Worm (Caenorhabditis elegans) whole organism, L2 larva: Measurements from ENCODE around the gene clec-163.

Source experiments
- C34F6.9 ChIP-seq: fragments of 150-350 bp; optimal IDR thresholded peaks from 2 replicates; lab custom pipeline; 2014; ENCODE audit warnings: missing biosample characterization, missing genetic modification characterization
- F13H6.1 ChIP-seq: sonication (generic microtip); optimal IDR thresholded peaks from 2 replicates; lab custom pipeline; 2016; ENCODE audit warnings: missing genetic modification characterization, missing compliant biosample characterization
- R02D3.7 ChIP-seq: fragments of 150-350 bp; optimal IDR thresholded peaks from 2 replicates; lab custom pipeline; 2014; ENCODE audit warnings: missing biosample characterization, missing genetic modification characterization
- Y55F3AM.14 ChIP-seq: fragments of 200-800 bp; sonication (Bioruptor generic); optimal IDR thresholded peaks from 2 replicates; lab custom pipeline; 2018; ENCODE audit warnings: mild to moderate bottlenecking, missing genetic modification characterization, missing compliant biosample characterization
- ZK546.5 ChIP-seq: sonication (generic microtip); optimal IDR thresholded peaks from 2 replicates; lab custom pipeline; 2017; ENCODE audit warnings: missing biosample characterization, missing genetic modification characterization
- alr-1 ChIP-seq: fragments of 150-350 bp; optimal IDR thresholded peaks from 2 replicates; lab custom pipeline; 2014; ENCODE audit warnings: missing biosample characterization, missing genetic modification characterization
- aly-2 ChIP-seq: fragments of 150-350 bp; optimal IDR thresholded peaks from 2 replicates; lab custom pipeline; 2014; ENCODE audit warnings: missing biosample characterization, missing genetic modification characterization
- ama-1 ChIP-seq: fragments of 150-350 bp; optimal IDR thresholded peaks from 2 replicates; lab custom pipeline; 2018; ENCODE audit warnings: inconsistent platforms
- blmp-1 ChIP-seq: sonication (generic microtip); optimal IDR thresholded peaks from 2 replicates; lab custom pipeline; 2017; ENCODE audit warnings: missing genetic modification characterization, mild to moderate bottlenecking, missing compliant biosample characterization, antibody characterized with exemption, moderate library complexity; ENCODE audit not compliant: insufficient read depth
- crh-2 ChIP-seq: sonication (generic microtip); optimal IDR thresholded peaks from 2 replicates; lab custom pipeline; 2017; ENCODE audit warnings: missing biosample characterization, missing genetic modification characterization
- egl-27 ChIP-seq: sonication (generic microtip); optimal IDR thresholded peaks from 3 replicates; lab custom pipeline; 2017; ENCODE audit warnings: missing biosample characterization, missing genetic modification reagents, missing genetic modification characterization
- elt-1 ChIP-seq: fragments of 150-350 bp; optimal IDR thresholded peaks from 2 replicates; lab custom pipeline; 2014; ENCODE audit warnings: missing biosample characterization, missing genetic modification characterization
- fos-1 ChIP-seq: fragments of 150-350 bp; optimal IDR thresholded peaks from 2 replicates; lab custom pipeline; 2014; ENCODE audit warnings: missing biosample characterization, missing genetic modification characterization
- gmeb-1 ChIP-seq: fragments of 150-350 bp; optimal IDR thresholded peaks from 2 replicates; lab custom pipeline; 2014; ENCODE audit warnings: missing biosample characterization, missing genetic modification characterization
- lin-11 ChIP-seq: fragments of 150-350 bp; sonication (generic microtip); optimal IDR thresholded peaks from 2 replicates; lab custom pipeline; 2014; ENCODE audit warnings: missing biosample characterization, missing genetic modification characterization, inconsistent platforms, mixed read lengths
- lin-13 ChIP-seq: fragments of 150-350 bp; optimal IDR thresholded peaks from 2 replicates; lab custom pipeline; 2014; ENCODE audit warnings: missing biosample characterization, missing genetic modification reagents, missing genetic modification characterization
- lsy-2 ChIP-seq, 2 experiments: fragments of 150-350 bp in 1 of 2; sonication (generic microtip) in 1 of 2; optimal IDR thresholded peaks; 2 replicates each; lab custom pipeline; 2014 to 2017; ENCODE audit warnings: missing biosample characterization in 2 of 2, missing genetic modification characterization in 2 of 2
- mab-5 ChIP-seq: fragments of 150-350 bp; optimal IDR thresholded peaks from 2 replicates; lab custom pipeline; 2014; ENCODE audit warnings: missing biosample characterization, missing genetic modification characterization
- mbf-1 ChIP-seq: sonication (generic microtip); optimal IDR thresholded peaks from 2 replicates; lab custom pipeline; 2017; ENCODE audit warnings: missing biosample characterization, missing genetic modification characterization
- nhr-12 ChIP-seq: fragments of 150-350 bp; optimal IDR thresholded peaks from 2 replicates; lab custom pipeline; 2014; ENCODE audit warnings: missing biosample characterization, missing genetic modification characterization
- nhr-129 ChIP-seq: fragments of 150-350 bp; optimal IDR thresholded peaks from 2 replicates; lab custom pipeline; 2014; ENCODE audit warnings: missing biosample characterization, missing genetic modification characterization
- nhr-21 ChIP-seq: fragments of 150-350 bp; optimal IDR thresholded peaks from 2 replicates; lab custom pipeline; 2014; ENCODE audit warnings: missing biosample characterization, missing genetic modification characterization
- nhr-23 ChIP-seq: fragments of 150-350 bp; optimal IDR thresholded peaks from 2 replicates; lab custom pipeline; 2014; ENCODE audit warnings: missing biosample characterization, missing genetic modification reagents, missing genetic modification characterization
- nhr-25 ChIP-seq: fragments of 150-350 bp; sonication (generic microtip); optimal IDR thresholded peaks from 3 replicates; lab custom pipeline; 2014; ENCODE audit warnings: missing biosample characterization, missing genetic modification characterization
- nhr-77 ChIP-seq: fragments of 150-350 bp; optimal IDR thresholded peaks from 2 replicates; lab custom pipeline; 2014; ENCODE audit warnings: missing biosample characterization, missing genetic modification characterization
- sem-4 ChIP-seq: fragments of 150-350 bp; optimal IDR thresholded peaks from 2 replicates; lab custom pipeline; 2014; ENCODE audit warnings: missing biosample characterization, missing genetic modification reagents, missing genetic modification characterization
- sma-3 ChIP-seq: sonication (generic microtip); optimal IDR thresholded peaks from 2 replicates; lab custom pipeline; 2016; ENCODE audit warnings: missing genetic modification reagents, missing genetic modification characterization, missing compliant biosample characterization
- sma-9 ChIP-seq, 2 experiments: fragments of 150-350 bp in 1 of 2; sonication (generic microtip) in 1 of 2; optimal IDR thresholded peaks; 2 replicates each; lab custom pipeline; 2014 to 2016; ENCODE audit warnings: missing genetic modification characterization in 2 of 2, mild to moderate bottlenecking in 1 of 2, missing biosample characterization in 1 of 2, missing compliant biosample characterization in 1 of 2, missing genetic modification reagents in 1 of 2, moderate library complexity in 1 of 2
- snpc-4 ChIP-seq: fragments of 150-350 bp; optimal IDR thresholded peaks from 2 replicates; lab custom pipeline; 2014; ENCODE audit warnings: missing biosample characterization, missing genetic modification characterization
- unc-39 ChIP-seq: fragments of 150-350 bp; optimal IDR thresholded peaks from 2 replicates; lab custom pipeline; 2014; ENCODE audit warnings: missing biosample characterization, missing genetic modification characterization
- unc-55 ChIP-seq: fragments of 150-350 bp; sonication (generic microtip); optimal IDR thresholded peaks from 3 replicates; lab custom pipeline; 2014; ENCODE audit warnings: missing biosample characterization, missing genetic modification reagents, missing genetic modification characterization
- unc-62 ChIP-seq: fragments of 150-350 bp; optimal IDR thresholded peaks from 2 replicates; lab custom pipeline; 2014; ENCODE audit warnings: missing biosample characterization, missing genetic modification reagents, missing genetic modification characterization
- zag-1 ChIP-seq: fragments of 150-350 bp; optimal IDR thresholded peaks from 2 replicates; lab custom pipeline; 2014; ENCODE audit warnings: missing biosample characterization, missing genetic modification characterization

Gene clec-163

ce11 chrIII:10816800-10817418 lies 22.8 kb downstream of the clec-163 start, which contains the start of gene sca-1:
Gene sca-1 (minus strand): TSS chrIII:10816850.
- TF ChIP-seq C34F6.9 (tag; lab: Kevin White, UChicago) (peak; percentile 6), ama-1 (lab: Kevin White, UChicago) (no peak), snpc-4 (tag; lab: Kevin White, UChicago) (no peak), sem-4 (tag; lab: Kevin White, UChicago) (no peak), zag-1 (no peak), gmeb-1 (no peak), Y55F3AM.14 (GFP tag; lab: Kevin White, UChicago) (no peak), lin-11 (no peak), R02D3.7 (tag; lab: Kevin White, UChicago) (no peak), nhr-129 (tag; lab: Kevin White, UChicago) (peak; percentile 37), elt-1 (tag; lab: Kevin White, UChicago) (no peak), egl-27 (tag; lab: Kevin White, UChicago) (no peak), F13H6.1 (peak; percentile 77), blmp-1 (tag; lab: Kevin White, UChicago) (no peak)

ce11 chrIII:10818364-10818763 lies 24.2 kb downstream of the clec-163 start:
- TF ChIP-seq F13H6.1 (peak; percentile 59), egl-27 (tag; lab: Kevin White, UChicago) (peak; percentile 42), nhr-23 (tag; lab: Kevin White, UChicago) (no peak), crh-2 (tag; lab: Kevin White, UChicago) (peak; percentile 71), nhr-129 (tag; lab: Kevin White, UChicago) (peak; percentile 72), lin-13 (GFP tag; lab: Kevin White, UChicago) (peak; percentile 56), lsy-2 (tag; optimal IDR thresholded peaks at IDR 0.05; lab: Kevin White, UChicago) (peak in 1 of 2 experiments; percentile 64), sma-3 (GFP tag; lab: Kevin White, UChicago) (peak; percentile 58), nhr-25 (peak; percentile 64), lin-11 (no peak), unc-55 (GFP tag; lab: Kevin White, UChicago) (peak; percentile 78), unc-39 (no peak), zag-1 (peak; percentile 0), Y55F3AM.14 (GFP tag; lab: Kevin White, UChicago) (peak; percentile 4), nhr-77 (tag; lab: Kevin White, UChicago) (no peak), C34F6.9 (tag; lab: Kevin White, UChicago) (peak; percentile 72), sem-4 (tag; lab: Kevin White, UChicago) (peak; percentile 15), aly-2 (tag; lab: Kevin White, UChicago) (no peak), mbf-1 (no peak), blmp-1 (tag; lab: Kevin White, UChicago) (peak; percentile 83), unc-62 (GFP tag; lab: Kevin White, UChicago) (no peak), sma-9 (GFP tag; optimal IDR thresholded peaks at IDR 0.05; lab: Kevin White, UChicago) (peak; percentile 29), sma-9 (tag; optimal IDR thresholded peaks at IDR 0.05; lab: Kevin White, UChicago) (no peak), gmeb-1 (peak; percentile 33), fos-1 (tag; lab: Kevin White, UChicago) (peak; percentile 77)

DNA sequence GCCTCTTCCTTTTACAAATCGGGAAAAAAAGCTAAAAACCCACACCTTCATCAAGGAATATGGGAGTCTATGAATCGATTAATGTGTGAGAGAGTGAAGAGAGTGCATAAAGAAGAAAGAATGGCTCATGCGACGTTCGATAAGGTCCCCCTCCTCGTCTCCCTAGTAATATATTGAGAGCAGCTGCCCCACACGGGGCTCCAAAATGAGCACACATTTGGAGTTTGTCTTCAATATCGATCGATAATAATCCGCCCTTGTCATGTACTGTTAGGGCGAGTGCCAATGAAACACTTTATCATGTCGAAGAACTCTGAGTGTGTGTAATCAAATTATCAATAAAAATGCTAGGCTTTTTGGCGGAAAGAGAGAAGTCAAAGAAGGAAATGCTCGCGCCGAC lies 25.1 kb downstream of the clec-163 start:
- TF ChIP-seq nhr-21 (tag; lab: Kevin White, UChicago), result no peak
- peak; percentile 45 for TF ChIP-seq fos-1 (tag; lab: Kevin White, UChicago)
- no peak for TF ChIP-seq ZK546.5
- no peak for TF ChIP-seq unc-55 (GFP tag; lab: Kevin White, UChicago)
- TF ChIP-seq aly-2 (tag; lab: Kevin White, UChicago), result no peak

DNA sequence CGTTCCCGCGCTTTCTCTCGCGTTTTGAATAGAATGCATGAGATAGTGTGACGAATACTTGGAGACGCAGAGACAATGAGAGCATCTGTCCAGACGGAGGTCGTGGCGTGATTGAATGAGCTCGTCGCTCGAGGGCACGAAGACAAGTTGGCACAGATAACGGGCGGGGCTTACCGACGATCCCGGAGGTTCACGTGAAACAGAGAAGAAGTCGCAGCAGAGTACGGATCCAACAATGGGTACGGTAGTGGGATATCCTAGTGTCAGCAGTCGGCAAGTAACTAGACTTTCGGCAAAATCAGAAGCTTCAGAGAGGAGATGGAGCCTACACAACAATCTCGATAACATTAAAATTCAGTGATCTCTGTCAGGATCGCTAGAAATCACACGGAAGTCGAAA lies 25.6 kb downstream of the clec-163 start:
- no peak for TF ChIP-seq mab-5
- TF ChIP-seq nhr-12, result no peak
- peak; percentile 20 for TF ChIP-seq C34F6.9 (tag; lab: Kevin White, UChicago)
- no peak for TF ChIP-seq egl-27 (tag; lab: Kevin White, UChicago)
- no peak for TF ChIP-seq gmeb-1
- no peak for TF ChIP-seq sma-3 (GFP tag; lab: Kevin White, UChicago)
- peak; percentile 60 for TF ChIP-seq nhr-129 (tag; lab: Kevin White, UChicago)
- TF ChIP-seq fos-1 (tag; lab: Kevin White, UChicago), result no peak
- no peak for TF ChIP-seq alr-1
- peak in 1 of 2 experiments; percentile 57 for TF ChIP-seq lsy-2 (tag; optimal IDR thresholded peaks at IDR 0.05; lab: Kevin White, UChicago)
- TF ChIP-seq sma-9 (GFP tag; optimal IDR thresholded peaks at IDR 0.05; lab: Kevin White, UChicago), result peak; percentile 58
- no peak for TF ChIP-seq sma-9 (tag; optimal IDR thresholded peaks at IDR 0.05; lab: Kevin White, UChicago)
- TF ChIP-seq F13H6.1, result peak; percentile 79
